Fruit fly (Drosophila melanogaster): ENCODE data around the gene Task6.

Task6 gene

dm6 chr3R:13660924-13661659 is 13.2 kb downstream of the Task6 start, which contains the start of gene B52 (continued):
- TF ChIP-seq CG3995 (GFP tag; optimal IDR thresholded peaks at IDR 0.05): peak; percentile 51
- TF ChIP-seq Dad (GFP tag; optimal IDR thresholded peaks at IDR 0.05): peak; percentile 61
- peak; percentile 17 for TF ChIP-seq jing (GFP tag; optimal IDR thresholded peaks at IDR 0.05)
- TF ChIP-seq CG34422 (GFP tag; IDR thresholded peaks at IDR 0.05): peak; percentile 91; the same call in 1 of the 3 replicates
- peak; percentile 45; the same call in 1 of the 2 replicates for TF ChIP-seq unc-4 (GFP tag; IDR thresholded peaks at IDR 0.05; ENCODE audit: partially characterized antibody)
- peak; percentile 47; the same call in 2 of the 3 replicates for TF ChIP-seq CG11093 (GFP tag; IDR thresholded peaks at IDR 0.05)
- TF ChIP-seq CG30431 (GFP tag; optimal IDR thresholded peaks at IDR 0.05): no peak
- TF ChIP-seq TFAM (GFP tag; optimal IDR thresholded peaks at IDR 0.05): no peak
- no peak; the same call in 1 of the 2 replicates for TF ChIP-seq peb (GFP tag; IDR thresholded peaks at IDR 0.05)
- TF ChIP-seq onecut (GFP tag; IDR thresholded peaks at IDR 0.05): peak; percentile 77
- peak; percentile 60 for TF ChIP-seq CG18599 (GFP tag; optimal IDR thresholded peaks at IDR 0.05)
- peak; percentile 66 for TF ChIP-seq CG13775 (GFP tag; optimal IDR thresholded peaks at IDR 0.05)
- TF ChIP-seq Elba2 (GFP tag; optimal IDR thresholded peaks at IDR 0.05): no peak
- TF ChIP-seq CG13287 (GFP tag; IDR thresholded peaks at IDR 0.05; ENCODE audit: partially characterized antibody): 0 out of 2 replicates have a peak, but pooled peaks have one; percentile 35
- TF ChIP-seq CG4404 (GFP tag; IDR thresholded peaks at IDR 0.05): 0 out of 2 replicates have a peak, but pooled peaks have one; percentile 16
- TF ChIP-seq dm (GFP tag; optimal IDR thresholded peaks at IDR 0.05): peak; percentile 80
- peak; percentile 42 for TF ChIP-seq CG1529 (GFP tag; optimal IDR thresholded peaks at IDR 0.05)
- TF ChIP-seq CG6689 (GFP tag; IDR thresholded peaks at IDR 0.05): peak; percentile 43
- peak; percentile 44 for TF ChIP-seq org-1 (GFP tag; optimal IDR thresholded peaks at IDR 0.05)
- peak; percentile 49; the same call in 1 of the 2 replicates for TF ChIP-seq inv (GFP tag; IDR thresholded peaks at IDR 0.05; ENCODE audit: partially characterized antibody)
- TF ChIP-seq cad (GFP tag; optimal IDR thresholded peaks at IDR 0.05): no peak
- no peak for TF ChIP-seq CG34224 (GFP tag; IDR thresholded peaks at IDR 0.05; ENCODE audit: partially characterized antibody)
- peak; percentile 81 for TF ChIP-seq CG3281 (GFP tag; optimal IDR thresholded peaks at IDR 0.05)
- peak; percentile 20 for TF ChIP-seq CG3163 (GFP tag; optimal IDR thresholded peaks at IDR 0.05)
- TF ChIP-seq CG6683 (GFP tag; optimal IDR thresholded peaks at IDR 0.05): peak; percentile 8
- 0 out of 2 replicates have a peak, but pooled peaks have one; percentile 38 for TF ChIP-seq CG10321 (GFP tag; IDR thresholded peaks at IDR 0.05)
- TF ChIP-seq CG11085 (GFP tag; IDR thresholded peaks at IDR 0.05): peak; percentile 57; the same call in 1 of the 2 replicates
- peak; percentile 93 for TF ChIP-seq CG17802 (tag; optimal IDR thresholded peaks at IDR 0.05)
- no peak; the same call in 1 of the 2 replicates for TF ChIP-seq Taf1 (GFP tag; IDR thresholded peaks at IDR 0.05)
- peak; percentile 69 for TF ChIP-seq CG4328 (GFP tag; optimal IDR thresholded peaks at IDR 0.05)
- TF ChIP-seq gce (GFP tag; IDR thresholded peaks at IDR 0.05): peak; percentile 70; the same call in 1 of the 3 replicates
- TF ChIP-seq Mes4 (GFP tag; optimal IDR thresholded peaks at IDR 0.05): peak; percentile 86
- peak; percentile 52; the same call in 2 of the 3 replicates for TF ChIP-seq HLH4C (GFP tag; IDR thresholded peaks at IDR 0.05; ENCODE audit: partially characterized antibody)
- no peak for TF ChIP-seq CG8924 (tag; optimal IDR thresholded peaks at IDR 0.05)
- TF ChIP-seq wek (GFP tag; optimal IDR thresholded peaks at IDR 0.05): peak; percentile 92
- no peak for TF ChIP-seq Eip74EF (GFP tag; optimal IDR thresholded peaks at IDR 0.05)
- TF ChIP-seq CG32772 (GFP tag; IDR thresholded peaks at IDR 0.05): peak; percentile 32; the same call in 1 of the 2 replicates
